Worm (Caenorhabditis elegans) whole organism, L1 larva: ENCODE measurements around the gene T13B5.9.
"Not testable (repeated sequence)": the region's sequence is repeated elsewhere in the genome, so short reads cannot be mapped to it uniquely, and the experiment has no call there.

Source experiments
- Y116A8C.19 ChIP-seq: sonication (generic microtip); optimal IDR thresholded peaks from 2 replicates; lab custom pipeline; 2016; ENCODE audit warnings: missing compliant biosample characterization, missing genetic modification characterization, borderline replicate concordance
- alr-1 ChIP-seq: fragments of 200-800 bp; sonication (Bioruptor generic); optimal IDR thresholded peaks from 2 replicates; lab custom pipeline; 2018; ENCODE audit warnings: borderline replicate concordance, mild to moderate bottlenecking, missing genetic modification characterization, missing compliant biosample characterization
- ama-1 ChIP-seq: fragments of 150-350 bp; optimal IDR thresholded peaks from 2 replicates; lab custom pipeline; 2014
- ceh-63 ChIP-seq: fragments of 200-800 bp; sonication (Bioruptor generic); optimal IDR thresholded peaks from 2 replicates; lab custom pipeline; 2018; ENCODE audit warnings: mild to moderate bottlenecking, missing genetic modification characterization, missing compliant biosample characterization
- ceh-82 ChIP-seq, 3 experiments: fragments of 150-350 bp in 1 of 3; sonication (generic microtip) in 2 of 3; optimal IDR thresholded peaks; 2 replicates each; lab custom pipeline; 2014 to 2017; ENCODE audit warnings: missing biosample characterization in 3 of 3, missing genetic modification characterization in 3 of 3
- ces-1 ChIP-seq: fragments of 150-350 bp; optimal IDR thresholded peaks from 2 replicates; lab custom pipeline; 2014; ENCODE audit warnings: missing biosample characterization, missing genetic modification reagents, missing genetic modification characterization
- dsc-1 ChIP-seq: sonication (generic microtip); optimal IDR thresholded peaks from 2 replicates; lab custom pipeline; 2016; ENCODE audit warnings: mild to moderate bottlenecking, missing genetic modification characterization, missing compliant biosample characterization
- fkh-8 ChIP-seq: sonication (generic microtip); optimal IDR thresholded peaks from 2 replicates; lab custom pipeline; 2016; ENCODE audit warnings: mild to moderate bottlenecking, missing genetic modification characterization, missing compliant biosample characterization
- hlh-4 ChIP-seq: sonication (generic microtip); optimal IDR thresholded peaks from 2 replicates; lab custom pipeline; 2016; ENCODE audit warnings: mild to moderate bottlenecking, missing genetic modification characterization, missing compliant biosample characterization
- hpl-2 ChIP-seq: fragments of 150-350 bp; optimal IDR thresholded peaks from 2 replicates; lab custom pipeline; 2014; ENCODE audit warnings: missing biosample characterization, missing genetic modification reagents, missing genetic modification characterization
- irx-1 ChIP-seq: sonication (generic microtip); optimal IDR thresholded peaks from 2 replicates; lab custom pipeline; 2016; ENCODE audit warnings: missing genetic modification characterization, missing compliant biosample characterization
- lin-35 ChIP-seq, 2 experiments: fragments of 150-350 bp; optimal IDR thresholded peaks; 2 replicates each; lab custom pipeline; 2014; ENCODE audit warnings: missing biosample characterization in 2 of 2, missing genetic modification characterization in 2 of 2, missing genetic modification reagents in 2 of 2
- lin-39 ChIP-seq: fragments of 150-350 bp; optimal IDR thresholded peaks from 2 replicates; lab custom pipeline; 2014; ENCODE audit warnings: missing biosample characterization, missing genetic modification reagents, missing genetic modification characterization
- nhr-20 ChIP-seq: sonication (generic microtip); optimal IDR thresholded peaks from 2 replicates; lab custom pipeline; 2016; ENCODE audit warnings: mild to moderate bottlenecking, missing genetic modification characterization, missing compliant biosample characterization
- nhr-71 ChIP-seq: sonication (generic microtip); optimal IDR thresholded peaks from 2 replicates; lab custom pipeline; 2016; ENCODE audit warnings: mild to moderate bottlenecking, missing genetic modification characterization, moderate library complexity, missing compliant biosample characterization
- nhr-84 ChIP-seq: sonication (generic microtip); optimal IDR thresholded peaks from 2 replicates; lab custom pipeline; 2017; ENCODE audit warnings: missing biosample characterization, missing genetic modification characterization
- pax-3 ChIP-seq: fragments of 200-800 bp; sonication (Bioruptor generic); optimal IDR thresholded peaks from 2 replicates; lab custom pipeline; 2018; ENCODE audit warnings: mild to moderate bottlenecking, missing genetic modification characterization, moderate library complexity, missing compliant biosample characterization
- pqm-1 ChIP-seq: sonication (generic microtip); optimal IDR thresholded peaks from 3 replicates; lab custom pipeline; 2017; ENCODE audit warnings: missing biosample characterization, missing genetic modification characterization
- skn-1 ChIP-seq: fragments of 150-350 bp; optimal IDR thresholded peaks from 2 replicates; lab custom pipeline; 2014; ENCODE audit warnings: missing biosample characterization, missing genetic modification characterization
- snpc-4 ChIP-seq: fragments of 150-350 bp; optimal IDR thresholded peaks from 2 replicates; lab custom pipeline; 2014; ENCODE audit warnings: missing biosample characterization, missing genetic modification characterization
- snu-23 ChIP-seq: sonication (generic microtip); optimal IDR thresholded peaks from 2 replicates; lab custom pipeline; 2016; ENCODE audit warnings: missing genetic modification characterization, missing compliant biosample characterization
- swsn-7 ChIP-seq: sonication (generic microtip); optimal IDR thresholded peaks from 2 replicates; lab custom pipeline; 2016; ENCODE audit warnings: missing genetic modification characterization, missing compliant biosample characterization
- xbp-1 ChIP-seq: sonication (generic microtip); optimal IDR thresholded peaks from 2 replicates; lab custom pipeline; 2016; ENCODE audit warnings: missing genetic modification characterization, missing compliant biosample characterization

Gene T13B5.9

ce11 chrII:1056844-1057243 is 47.5 kb downstream of the T13B5.9 start (continued):
- TF ChIP-seq skn-1 (tag; lab: Kevin White, UChicago) (no peak), dsc-1 (tag; lab: Kevin White, UChicago) (no peak), ces-1 (GFP tag; lab: Kevin White, UChicago) (no peak), snpc-4 (tag; lab: Kevin White, UChicago) (no peak), alr-1 (no peak), ceh-82 (tag; optimal IDR thresholded peaks at IDR 0.05; lab: Kevin White, UChicago) (no peak), Y116A8C.19 (no peak), lin-39 (tag; lab: Kevin White, UChicago) (no peak), hlh-4 (no peak), fkh-8 (tag; lab: Kevin White, UChicago) (no peak), nhr-84 (tag; lab: Kevin White, UChicago) (no peak), swsn-7 (tag; lab: Kevin White, UChicago) (no peak), xbp-1 (no peak), snu-23 (no peak), nhr-71 (tag; lab: Kevin White, UChicago) (peak; percentile 51), irx-1 (no peak), nhr-20 (tag; lab: Kevin White, UChicago) (peak; percentile 45), pqm-1 (tag; lab: Kevin White, UChicago) (peak; percentile 2), ama-1 (lab: Kevin White, UChicago) (no peak), ceh-63 (GFP tag; lab: Kevin White, UChicago) (no peak), hpl-2 (GFP tag; lab: Kevin White, UChicago) (no peak)
- TF ChIP-seq, all 84 proteins: peak for 7

ce11 chrII:1054724-1055123 is 49.6 kb downstream of the T13B5.9 start, which contains the start of gene K02E7.7:
K02E7.7 (plus strand) TSS chrII:1055024.
- not testable (repeated sequence) for TF ChIP-seq ceh-63 (GFP tag; lab: Kevin White, UChicago); pax-3 (tag; lab: Kevin White, UChicago); lin-35 (GFP tag; optimal IDR thresholded peaks at IDR 0.05; lab: Kevin White, UChicago)
